Worm (Caenorhabditis elegans) whole organism, late embryonic: ENCODE data around the gene hex-2.
A peak's percentile ranks its signal among the peaks of the same experiment; 100 is the strongest.

Source experiments
- C38D4.7 ChIP-seq: fragments of 200-800 bp; sonication (Bioruptor generic); optimal IDR thresholded peaks from 2 replicates; lab custom pipeline; 2018; ENCODE audit warnings: mild to moderate bottlenecking, missing genetic modification characterization, moderate library complexity, missing compliant biosample characterization
- F13H6.1 ChIP-seq: sonication (generic microtip); optimal IDR thresholded peaks from 2 replicates; lab custom pipeline; 2016; ENCODE audit warnings: missing genetic modification characterization, missing compliant biosample characterization
- K02D7.2 ChIP-seq: sonication (generic microtip); optimal IDR thresholded peaks from 2 replicates; lab custom pipeline; 2017; ENCODE audit warnings: mild to moderate bottlenecking, missing genetic modification characterization, missing compliant biosample characterization
- K09A11.1 ChIP-seq: sonication (generic microtip); optimal IDR thresholded peaks from 2 replicates; lab custom pipeline; 2017; ENCODE audit warnings: antibody characterized with exemption, mild to moderate bottlenecking, missing genetic modification characterization, missing compliant biosample characterization; ENCODE audit not compliant: insufficient read depth
- T23F11.4 ChIP-seq: fragments of 200-800 bp; sonication (Bioruptor generic); optimal IDR thresholded peaks from 2 replicates; lab custom pipeline; 2018; ENCODE audit warnings: mild to moderate bottlenecking, missing genetic modification characterization, missing compliant biosample characterization
- Y22D7AL.16 ChIP-seq: sonication (generic microtip); optimal IDR thresholded peaks from 2 replicates; lab custom pipeline; 2016; ENCODE audit warnings: missing genetic modification characterization, missing compliant biosample characterization
- ama-1 ChIP-seq: fragments of 150-350 bp; optimal IDR thresholded peaks from 2 replicates; lab custom pipeline; 2014
- ceh-14 ChIP-seq: sonication (generic microtip); optimal IDR thresholded peaks from 2 replicates; lab custom pipeline; 2016; ENCODE audit warnings: missing genotype, missing genetic modification characterization, missing compliant biosample characterization
- ceh-18 ChIP-seq: sonication (generic microtip); optimal IDR thresholded peaks from 2 replicates; lab custom pipeline; 2016; ENCODE audit warnings: missing genetic modification characterization, missing compliant biosample characterization
- ceh-2 ChIP-seq: sonication (generic microtip); optimal IDR thresholded peaks from 2 replicates; lab custom pipeline; 2016; ENCODE audit warnings: missing genotype, missing genetic modification characterization, missing compliant biosample characterization
- ceh-22 ChIP-seq: sonication (generic microtip); optimal IDR thresholded peaks from 2 replicates; lab custom pipeline; 2017; ENCODE audit warnings: missing biosample characterization, missing genetic modification characterization
- ceh-24 ChIP-seq: sonication (generic microtip); optimal IDR thresholded peaks from 2 replicates; lab custom pipeline; 2016; ENCODE audit warnings: mild to moderate bottlenecking, missing genetic modification characterization, missing compliant biosample characterization
- ceh-30 ChIP-seq: fragments of 150-350 bp; optimal IDR thresholded peaks from 2 replicates; lab custom pipeline; 2014; ENCODE audit warnings: missing biosample characterization, missing genetic modification characterization
- ceh-31 ChIP-seq: sonication (generic microtip); optimal IDR thresholded peaks from 2 replicates; lab custom pipeline; 2016; ENCODE audit warnings: missing genetic modification characterization, missing compliant biosample characterization
- ceh-34 ChIP-seq: sonication (generic microtip); optimal IDR thresholded peaks from 2 replicates; lab custom pipeline; 2016; ENCODE audit warnings: mild to moderate bottlenecking, missing genetic modification characterization, missing compliant biosample characterization
- ceh-6 ChIP-seq: fragments of 200-800 bp; sonication (Bioruptor generic); optimal IDR thresholded peaks from 2 replicates; lab custom pipeline; 2018; ENCODE audit warnings: mild to moderate bottlenecking, missing genetic modification characterization, missing compliant biosample characterization
- ceh-9 ChIP-seq: sonication (generic microtip); optimal IDR thresholded peaks from 2 replicates; lab custom pipeline; 2016; ENCODE audit warnings: mild to moderate bottlenecking, missing genetic modification characterization, inconsistent platforms, missing compliant biosample characterization
- dmd-4 ChIP-seq: sonication (generic microtip); optimal IDR thresholded peaks from 2 replicates; lab custom pipeline; 2016; ENCODE audit warnings: borderline replicate concordance, missing genetic modification characterization, missing compliant biosample characterization
- dve-1 ChIP-seq: sonication (generic microtip); optimal IDR thresholded peaks from 2 replicates; lab custom pipeline; 2017; ENCODE audit warnings: antibody characterized with exemption, mild to moderate bottlenecking, missing genetic modification characterization, missing compliant biosample characterization
- elt-2 ChIP-seq: sonication (generic microtip); optimal IDR thresholded peaks from 2 replicates; lab custom pipeline; 2016; ENCODE audit warnings: missing genetic modification reagents, missing genetic modification characterization, missing compliant biosample characterization
- elt-4 ChIP-seq: sonication (generic microtip); optimal IDR thresholded peaks from 2 replicates; lab custom pipeline; 2016; ENCODE audit warnings: missing genetic modification characterization, missing compliant biosample characterization
- ets-4 ChIP-seq: sonication (generic microtip); optimal IDR thresholded peaks from 2 replicates; lab custom pipeline; 2016; ENCODE audit warnings: missing genetic modification characterization, missing compliant biosample characterization
- fkh-6 ChIP-seq: sonication (generic microtip); optimal IDR thresholded peaks from 2 replicates; lab custom pipeline; 2016; ENCODE audit warnings: missing genetic modification characterization, missing compliant biosample characterization
- hlh-15 ChIP-seq: sonication (generic microtip); optimal IDR thresholded peaks from 2 replicates; lab custom pipeline; 2016; ENCODE audit warnings: missing genetic modification characterization, missing compliant biosample characterization
- hlh-30 ChIP-seq: sonication (generic microtip); optimal IDR thresholded peaks from 2 replicates; lab custom pipeline; 2017; ENCODE audit warnings: antibody characterized with exemption, missing genetic modification characterization, missing compliant biosample characterization; ENCODE audit not compliant: insufficient read depth
- lim-6 ChIP-seq: sonication (generic microtip); optimal IDR thresholded peaks from 2 replicates; lab custom pipeline; 2016; ENCODE audit warnings: missing genetic modification characterization, missing compliant biosample characterization
- lin-11 ChIP-seq: fragments of 200-800 bp; sonication (Bioruptor generic); optimal IDR thresholded peaks from 2 replicates; lab custom pipeline; 2018; ENCODE audit warnings: mild to moderate bottlenecking, missing genetic modification characterization, missing compliant biosample characterization
- nfya-1 ChIP-seq: sonication (generic microtip); optimal IDR thresholded peaks from 2 replicates; lab custom pipeline; 2017; ENCODE audit warnings: missing genetic modification characterization, mild to moderate bottlenecking, missing compliant biosample characterization, antibody characterized with exemption, moderate library complexity
- nhr-11 ChIP-seq: fragments of 150-350 bp; optimal IDR thresholded peaks from 2 replicates; lab custom pipeline; 2014; ENCODE audit warnings: missing biosample characterization, missing genetic modification characterization
- pag-3 ChIP-seq: sonication (generic microtip); optimal IDR thresholded peaks from 2 replicates; lab custom pipeline; 2016; ENCODE audit warnings: missing compliant biosample characterization, missing genetic modification characterization, borderline replicate concordance
- pax-1 ChIP-seq: fragments of 150-350 bp; optimal IDR thresholded peaks from 2 replicates; lab custom pipeline; 2014; ENCODE audit warnings: missing biosample characterization, missing genetic modification characterization
- pha-2 ChIP-seq: sonication (generic microtip); optimal IDR thresholded peaks from 2 replicates; lab custom pipeline; 2017; ENCODE audit warnings: mild to moderate bottlenecking, missing genetic modification characterization, missing compliant biosample characterization
- pros-1 ChIP-seq: fragments of 150-350 bp; optimal IDR thresholded peaks from 2 replicates; lab custom pipeline; 2014; ENCODE audit warnings: missing biosample characterization, missing genetic modification reagents, missing genetic modification characterization
- ref-2 ChIP-seq: sonication (generic microtip); optimal IDR thresholded peaks from 2 replicates; lab custom pipeline; 2016; ENCODE audit warnings: missing genetic modification characterization, missing compliant biosample characterization
- rnt-1 ChIP-seq: sonication (generic microtip); optimal IDR thresholded peaks from 2 replicates; lab custom pipeline; 2016; ENCODE audit warnings: missing genetic modification characterization, missing compliant biosample characterization
- sdc-2 ChIP-seq: sonication (generic microtip); optimal IDR thresholded peaks from 2 replicates; lab custom pipeline; 2016; ENCODE audit warnings: missing genotype, missing genetic modification characterization, missing compliant biosample characterization
- sox-4 ChIP-seq: sonication (generic microtip); optimal IDR thresholded peaks from 2 replicates; lab custom pipeline; 2017; ENCODE audit warnings: mild to moderate bottlenecking, missing genetic modification characterization, inconsistent platforms, missing compliant biosample characterization
- tbx-2 ChIP-seq: sonication (generic microtip); optimal IDR thresholded peaks from 2 replicates; lab custom pipeline; 2016; ENCODE audit warnings: missing genetic modification characterization, missing compliant biosample characterization
- tbx-7 ChIP-seq: sonication (generic microtip); optimal IDR thresholded peaks from 2 replicates; lab custom pipeline; 2016; ENCODE audit warnings: missing genotype, missing genetic modification characterization, missing compliant biosample characterization
- ttx-3 ChIP-seq: sonication (generic microtip); optimal IDR thresholded peaks from 2 replicates; lab custom pipeline; 2016; ENCODE audit warnings: missing genetic modification reagents, missing genetic modification characterization, missing compliant biosample characterization
- unc-3 ChIP-seq, 2 experiments: fragments of 200-800 bp in 1 of 2; sonication (Bioruptor generic) in 1 of 2; sonication (generic microtip) in 1 of 2; conservative IDR thresholded peaks in 1 of 2; optimal IDR thresholded peaks in 1 of 2; 2 replicates each; pipeline versions ENCODE4 v1.3.6 to Lab custom; 2016 to 2022; ENCODE audit warnings: missing compliant biosample characterization in 2 of 2, missing genetic modification characterization in 2 of 2, missing genetic modification reagents in 1 of 2
- unc-42 ChIP-seq: sonication (generic microtip); optimal IDR thresholded peaks from 2 replicates; lab custom pipeline; 2016; ENCODE audit warnings: missing genotype, missing genetic modification characterization, missing compliant biosample characterization
- unc-55 ChIP-seq: sonication (generic microtip); optimal IDR thresholded peaks from 2 replicates; lab custom pipeline; 2017; ENCODE audit warnings: missing biosample characterization, missing genetic modification reagents, missing genetic modification characterization
- unc-86 ChIP-seq: sonication (generic microtip); optimal IDR thresholded peaks from 2 replicates; lab custom pipeline; 2016; ENCODE audit warnings: missing genetic modification characterization, missing compliant biosample characterization
- ztf-16 ChIP-seq: sonication (generic microtip); optimal IDR thresholded peaks from 2 replicates; lab custom pipeline; 2017; ENCODE audit warnings: missing genetic modification characterization, missing compliant biosample characterization

Gene hex-2

DNA sequence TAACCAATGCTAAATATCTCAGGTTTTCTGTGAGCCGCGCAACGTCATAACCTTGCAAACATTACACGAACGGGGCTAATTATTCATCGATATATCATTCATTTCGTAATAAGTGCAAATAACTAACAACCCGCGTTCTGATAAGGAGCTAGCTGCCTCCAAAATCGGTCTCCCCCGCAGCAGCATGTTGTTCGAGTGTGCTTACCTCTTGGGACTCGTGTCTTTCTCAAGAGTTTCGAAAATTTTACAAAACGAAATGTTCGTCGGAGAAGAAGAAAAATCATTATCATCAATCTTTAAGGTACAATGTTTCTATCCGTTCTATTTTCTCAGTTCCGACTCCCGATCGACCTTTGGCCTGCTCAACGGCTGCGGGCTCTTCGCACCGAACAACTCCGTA is 23.7 kb downstream of the hex-2 start:
- TF ChIP-seq elt-2 (tag; lab: Kevin White, UChicago) (peak; percentile 4), ztf-16 (tag; lab: Kevin White, UChicago) (no peak), hlh-15 (no peak), F13H6.1 (tag; lab: Kevin White, UChicago) (no peak), tbx-7 (tag; lab: Kevin White, UChicago) (no peak), T23F11.4 (GFP tag; lab: Kevin White, UChicago) (no peak), ceh-30 (tag; lab: Kevin White, UChicago) (no peak), unc-3 (GFP tag; conservative IDR thresholded peaks at IDR 0.05; lab: Robert Waterston, UW) (no peak), unc-3 (tag; optimal IDR thresholded peaks at IDR 0.05; lab: Kevin White, UChicago) (no peak), unc-55 (GFP tag; lab: Kevin White, UChicago) (no peak), pag-3 (no peak), nhr-11 (tag; lab: Kevin White, UChicago) (no peak), pha-2 (peak; percentile 3), sdc-2 (tag; lab: Kevin White, UChicago) (no peak)

DNA sequence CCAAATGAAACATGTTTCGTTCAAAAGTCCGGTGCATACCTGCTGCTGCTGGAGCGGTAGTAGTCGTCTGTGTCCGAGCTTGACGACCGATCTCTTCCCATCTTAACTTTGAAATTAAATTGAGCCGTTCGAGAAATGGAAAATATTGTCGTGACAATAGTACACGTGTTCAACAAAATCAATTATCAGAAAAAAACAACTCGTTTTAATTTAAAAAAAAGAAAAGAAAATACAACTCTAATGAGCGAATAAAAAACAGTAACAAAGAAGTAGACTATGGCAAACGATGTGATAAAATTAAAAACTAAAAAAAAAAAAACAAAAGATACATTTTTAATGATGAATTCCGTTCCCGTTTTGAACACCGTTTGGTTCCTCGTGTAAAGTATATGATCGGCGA is 28.3 kb downstream of the hex-2 start, which contains the start of gene prp-39:
Gene prp-39, minus strand, starts transcription at position 101 of the 400 bp plus-strand sequence.
- no peak for TF ChIP-seq ceh-9 (tag; lab: Kevin White, UChicago)
- no peak for TF ChIP-seq lim-6 (tag; lab: Kevin White, UChicago)
- TF ChIP-seq Y22D7AL.16 (tag; lab: Kevin White, UChicago): no peak
- no peak for TF ChIP-seq pha-2
- no peak for TF ChIP-seq ceh-34 (tag; lab: Kevin White, UChicago)
- TF ChIP-seq nfya-1 (tag; lab: Kevin White, UChicago): no peak
- no peak for TF ChIP-seq C38D4.7
- no peak for TF ChIP-seq unc-3 (GFP tag; conservative IDR thresholded peaks at IDR 0.05; lab: Robert Waterston, UW)
- TF ChIP-seq unc-3 (tag; optimal IDR thresholded peaks at IDR 0.05; lab: Kevin White, UChicago): no peak
- TF ChIP-seq ets-4: no peak
- no peak for TF ChIP-seq fkh-6 (tag; lab: Kevin White, UChicago)
- no peak for TF ChIP-seq elt-2 (tag; lab: Kevin White, UChicago)
- TF ChIP-seq K09A11.1 (tag; lab: Kevin White, UChicago): no peak
- no peak for TF ChIP-seq lin-11
- TF ChIP-seq K02D7.2 (tag; lab: Kevin White, UChicago): no peak
- no peak for TF ChIP-seq ceh-6 (GFP tag; lab: Kevin White, UChicago)
- no peak for TF ChIP-seq ref-2 (tag; lab: Kevin White, UChicago)

DNA sequence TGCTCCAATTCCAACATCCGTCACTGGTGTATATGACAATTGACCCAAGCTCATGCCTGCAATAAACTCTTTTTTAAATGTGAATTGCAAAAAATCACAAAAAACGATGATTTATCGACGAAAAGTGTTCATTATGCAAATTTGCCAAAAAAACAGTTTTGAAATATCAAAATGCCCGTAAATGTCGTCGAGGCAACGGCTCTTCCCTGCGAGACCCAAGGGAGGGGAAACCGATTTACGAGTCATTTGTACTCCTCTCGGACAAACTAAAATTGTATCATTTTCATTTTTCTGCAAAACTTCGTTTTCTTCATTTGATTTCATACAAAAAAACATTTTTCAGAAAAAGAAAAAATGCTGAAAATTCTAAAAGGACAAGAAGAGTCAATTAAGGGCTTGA is 30.3 kb downstream of the hex-2 start, which contains the start of the genes hmgs-1 and F25B4.4:
Gene hmgs-1, minus strand, starts transcription at position 56 of the 400 bp plus-strand sequence.
Gene F25B4.4, plus strand, starts transcription at position 340 of the 400 bp plus-strand sequence.
- no peak for TF ChIP-seq ceh-22 (tag; lab: Kevin White, UChicago)
- TF ChIP-seq dmd-4 (tag; lab: Kevin White, UChicago): peak; percentile 9
- peak; percentile 9 for TF ChIP-seq K09A11.1 (tag; lab: Kevin White, UChicago)
- TF ChIP-seq nfya-1 (tag; lab: Kevin White, UChicago): peak; percentile 81
- TF ChIP-seq dve-1 (tag; lab: Kevin White, UChicago): peak; percentile 59
- TF ChIP-seq ceh-34 (tag; lab: Kevin White, UChicago): peak; percentile 25
- peak; percentile 83 for TF ChIP-seq unc-42 (tag; lab: Kevin White, UChicago)
- peak; percentile 29 for TF ChIP-seq unc-55 (GFP tag; lab: Kevin White, UChicago)
- TF ChIP-seq ama-1 (lab: Kevin White, UChicago): no peak
- peak; percentile 13 for TF ChIP-seq ceh-2 (tag; lab: Kevin White, UChicago)
- peak; percentile 13 for TF ChIP-seq hlh-30 (tag; lab: Kevin White, UChicago)
- TF ChIP-seq unc-86 (tag; lab: Kevin White, UChicago): peak; percentile 41
- no peak for TF ChIP-seq elt-4
- TF ChIP-seq pag-3: no peak
- peak; percentile 56 for TF ChIP-seq ref-2 (tag; lab: Kevin White, UChicago)
- no peak for TF ChIP-seq sox-4 (tag; lab: Kevin White, UChicago)
- peak; percentile 35 for TF ChIP-seq pax-1 (tag; lab: Kevin White, UChicago)
- no peak for TF ChIP-seq ceh-30 (tag; lab: Kevin White, UChicago)
- peak; percentile 69 for TF ChIP-seq tbx-2 (tag; lab: Kevin White, UChicago)
- peak; percentile 15 for TF ChIP-seq ceh-14
- TF ChIP-seq ceh-24 (tag; lab: Kevin White, UChicago): no peak
- peak; percentile 77 for TF ChIP-seq ceh-31 (tag; lab: Kevin White, UChicago)
- no peak for TF ChIP-seq lim-6 (tag; lab: Kevin White, UChicago)
- TF ChIP-seq unc-3 (GFP tag; conservative IDR thresholded peaks at IDR 0.05; lab: Robert Waterston, UW): no peak
- no peak for TF ChIP-seq unc-3 (tag; optimal IDR thresholded peaks at IDR 0.05; lab: Kevin White, UChicago)
- no peak for TF ChIP-seq ttx-3 (tag; lab: Kevin White, UChicago)
- TF ChIP-seq rnt-1: peak; percentile 69
- TF ChIP-seq ceh-18 (tag; lab: Kevin White, UChicago): peak; percentile 83
- no peak for TF ChIP-seq pros-1 (tag; lab: Kevin White, UChicago)
- TF ChIP-seq elt-2 (tag; lab: Kevin White, UChicago): peak; percentile 23
